Worm (Caenorhabditis elegans): ENCODE results near the gene aco-1.

The aco-1 gene

DNA sequence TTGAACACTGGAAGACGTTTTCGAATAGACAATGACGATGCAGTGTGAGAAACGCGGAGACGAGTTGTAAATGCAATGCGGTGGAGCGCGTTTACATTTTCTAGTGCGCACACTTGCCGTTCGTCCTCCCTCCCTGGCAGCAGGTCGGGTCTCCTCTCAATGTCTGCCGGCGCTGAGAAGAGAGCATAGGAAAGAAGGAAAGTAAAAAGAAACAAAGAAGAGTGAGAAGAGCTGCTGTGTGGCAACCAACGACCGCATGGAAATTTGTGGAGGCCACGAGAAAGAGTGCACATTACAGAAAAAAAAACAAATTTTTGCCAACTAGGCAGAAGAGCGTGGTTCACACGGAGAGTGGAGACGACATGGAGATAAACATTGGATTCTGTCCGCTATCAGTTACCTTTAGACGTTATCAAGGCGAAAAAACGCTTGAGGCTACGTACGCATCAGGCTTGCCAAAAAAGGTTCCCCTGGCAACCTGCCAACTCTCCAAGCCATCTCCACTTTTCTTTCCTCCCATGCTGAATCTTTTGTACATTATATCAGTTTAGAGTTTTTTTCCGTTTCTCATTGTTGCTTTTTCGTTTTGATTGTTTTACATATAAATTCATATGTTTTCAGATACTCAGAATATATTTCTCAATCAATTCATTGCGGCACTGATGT is 39.9 kb upstream of the aco-1 start, which contains the start of the genes snrp-40.1 and F08G12.3 (continued):
- TF ChIP-seq snpc-4 (tag; optimal IDR thresholded peaks at IDR 0.05) (no peak), ztf-11 (tag; optimal IDR thresholded peaks at IDR 0.05) (peak; percentile 49), nhr-76 (tag; optimal IDR thresholded peaks at IDR 0.05) (no peak), tbx-8 (GFP tag; optimal IDR thresholded peaks at IDR 0.05) (no peak), blmp-1 (tag; optimal IDR thresholded peaks at IDR 0.05) (no peak), lin-32 (GFP tag; optimal IDR thresholded peaks at IDR 0.05) (no peak), unc-39 (tag; optimal IDR thresholded peaks at IDR 0.05) (peak; percentile 15)

- TF ChIP-seq nhr-76 (tag; optimal IDR thresholded peaks at IDR 0.05) (no peak), nhr-12 (tag; optimal IDR thresholded peaks at IDR 0.05) (no peak), lsy-2 (tag; optimal IDR thresholded peaks at IDR 0.05) (no peak), ceh-39 (tag; optimal IDR thresholded peaks at IDR 0.05) (no peak), hlh-1 (tag; optimal IDR thresholded peaks at IDR 0.05) (no peak), ztf-11 (tag; optimal IDR thresholded peaks at IDR 0.05) (no peak)
These were observed 33.9 kb upstream of the aco-1 start, which contains the start of gene F08G12.1 for ce11 chrX:11305773-11306172. Gene F08G12.1, minus strand, starts transcription at chrX:11305873.

ce11 chrX:11307056-11307455 is 32.6 kb upstream of the aco-1 start, which contains the start of gene vhl-1:
Gene vhl-1, plus strand, starts transcription at chrX:11307356.
- TF ChIP-seq M03D4.4 (tag; optimal IDR thresholded peaks at IDR 0.05) (no peak), lin-32 (GFP tag; optimal IDR thresholded peaks at IDR 0.05) (no peak), zip-8 (tag; optimal IDR thresholded peaks at IDR 0.05) (no peak), blmp-1 (tag; optimal IDR thresholded peaks at IDR 0.05) (no peak), cnd-1 (tag; optimal IDR thresholded peaks at IDR 0.05) (no peak), drap-1 (GFP tag; optimal IDR thresholded peaks at IDR 0.05) (no peak), bed-3 (GFP tag; optimal IDR thresholded peaks at IDR 0.05) (no peak), lin-13 (tag; optimal IDR thresholded peaks at IDR 0.05) (no peak), unc-120 (tag; optimal IDR thresholded peaks at IDR 0.05; ENCODE audit: poor library complexity, severe bottlenecking) (no peak), elt-3 (tag; optimal IDR thresholded peaks at IDR 0.05) (no peak)

ce11 chrX:11310285-11310838 is 29.3 kb upstream of the aco-1 start, which contains the start of gene F08G12.5:
Gene F08G12.5, minus strand, starts transcription at chrX:11310285.
- no peak for TF ChIP-seq drap-1 (GFP tag; optimal IDR thresholded peaks at IDR 0.05)

- TF ChIP-seq unc-39 (tag; optimal IDR thresholded peaks at IDR 0.05) (no peak), cnd-1 (tag; optimal IDR thresholded peaks at IDR 0.05) (no peak), M03D4.4 (tag; optimal IDR thresholded peaks at IDR 0.05) (no peak), pha-4 (tag; optimal IDR thresholded peaks at IDR 0.05) (no peak), drap-1 (GFP tag; optimal IDR thresholded peaks at IDR 0.05) (no peak), mab-5 (tag; optimal IDR thresholded peaks at IDR 0.05) (no peak), lsy-2 (tag; optimal IDR thresholded peaks at IDR 0.05) (no peak), bed-3 (GFP tag; optimal IDR thresholded peaks at IDR 0.05) (no peak), elt-1 (tag; optimal IDR thresholded peaks at IDR 0.05; ENCODE audit: borderline replicate concordance, insufficient read depth) (no peak)
These were observed 24.3 kb upstream of the aco-1 start, which contains the start of gene F08G12.11 for ce11 chrX:11315392-11315791. Gene F08G12.11, minus strand, starts transcription at chrX:11315572.

DNA sequence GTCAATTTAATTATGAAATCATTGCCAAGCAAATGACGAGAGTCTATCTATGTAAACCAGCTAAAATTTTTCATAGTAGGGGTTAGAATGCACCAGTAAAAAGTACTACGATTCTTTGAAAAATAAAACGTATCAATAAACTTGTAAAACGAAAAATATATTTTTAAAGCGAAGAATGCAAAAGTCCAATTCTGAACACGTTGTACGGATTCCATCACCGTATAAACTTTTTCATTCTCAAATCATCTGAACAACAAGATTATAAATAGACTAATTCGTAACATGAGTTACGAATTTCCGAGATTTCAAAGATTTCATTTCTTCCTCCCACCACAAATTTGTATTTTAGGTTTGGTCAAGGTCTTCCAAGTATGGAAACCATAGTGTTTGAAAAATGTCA is 22.9 kb upstream of the aco-1 start, which contains the start of gene nlp-57:
Gene nlp-57 (plus strand): TSS at position 301 of the 400 bp plus-strand sequence.
- TF ChIP-seq elt-3 (tag; optimal IDR thresholded peaks at IDR 0.05) (no peak), ztf-11 (tag; optimal IDR thresholded peaks at IDR 0.05) (no peak), lin-32 (GFP tag; optimal IDR thresholded peaks at IDR 0.05) (no peak), lsy-2 (tag; optimal IDR thresholded peaks at IDR 0.05) (no peak), ham-2 (GFP tag; optimal IDR thresholded peaks at IDR 0.05) (no peak), zip-8 (tag; optimal IDR thresholded peaks at IDR 0.05) (no peak), blmp-1 (tag; optimal IDR thresholded peaks at IDR 0.05) (no peak), flh-1 (GFP tag; optimal IDR thresholded peaks at IDR 0.05) (no peak), tbx-8 (GFP tag; optimal IDR thresholded peaks at IDR 0.05) (no peak), nhr-76 (tag; optimal IDR thresholded peaks at IDR 0.05) (no peak)

DNA sequence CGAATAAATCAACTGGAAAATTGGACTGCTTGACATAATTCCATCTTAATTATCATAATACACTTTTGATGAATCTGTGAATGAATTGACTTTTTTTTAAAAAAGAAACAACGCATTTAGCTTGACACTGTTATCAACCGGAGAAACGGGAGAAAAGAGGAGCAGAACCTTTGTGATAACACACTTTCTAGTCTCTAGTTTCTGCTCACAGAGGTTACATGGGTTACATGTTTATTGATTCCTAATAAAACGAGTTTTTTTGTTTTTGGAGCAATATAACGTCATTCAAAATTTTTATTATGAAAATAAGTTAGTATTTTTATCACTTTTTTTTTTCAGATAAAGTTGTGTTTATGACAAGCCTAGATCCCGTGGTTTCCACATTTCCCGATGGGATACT is 21.7 kb upstream of the aco-1 start, which contains the start of gene hizr-1:
Gene hizr-1 (plus strand): TSS at position 340 of the 400 bp plus-strand sequence.
- TF ChIP-seq ham-2 (GFP tag; optimal IDR thresholded peaks at IDR 0.05), result no peak
- no peak for TF ChIP-seq unc-39 (tag; optimal IDR thresholded peaks at IDR 0.05)
- no peak for TF ChIP-seq blmp-1 (tag; optimal IDR thresholded peaks at IDR 0.05)
- TF ChIP-seq lsy-2 (tag; optimal IDR thresholded peaks at IDR 0.05), result no peak
- no peak for TF ChIP-seq ceh-39 (tag; optimal IDR thresholded peaks at IDR 0.05)
- TF ChIP-seq lin-32 (GFP tag; optimal IDR thresholded peaks at IDR 0.05), result no peak
- TF ChIP-seq sem-2 (GFP tag; optimal IDR thresholded peaks at IDR 0.05), result no peak
